Worm (Caenorhabditis elegans) whole organism, mixed stage, embryonic: Measurements from ENCODE around the gene rad-23.

Source experiments
- M03D4.4 ChIP-seq: sonication (generic microtip); optimal IDR thresholded peaks from 2 replicates; lab custom pipeline; 2017; ENCODE audit warnings: mild to moderate bottlenecking, missing genetic modification characterization, missing compliant biosample characterization
- bed-3 ChIP-seq: fragments of 200-800 bp; sonication (Bioruptor generic); optimal IDR thresholded peaks from 3 replicates; lab custom pipeline; 2018; ENCODE audit warnings: mild to moderate bottlenecking, missing genetic modification characterization, moderate library complexity, missing compliant biosample characterization
- blmp-1 ChIP-seq: fragments of 150-350 bp; optimal IDR thresholded peaks from 2 replicates; lab custom pipeline; 2014; ENCODE audit warnings: missing biosample characterization, missing genetic modification characterization
- ceh-39 ChIP-seq: fragments of 150-350 bp; optimal IDR thresholded peaks from 2 replicates; lab custom pipeline; 2014; ENCODE audit warnings: missing biosample characterization, missing genetic modification characterization
- ceh-43 ChIP-seq: fragments of 200-800 bp; sonication (Bioruptor generic); optimal IDR thresholded peaks from 2 replicates; lab custom pipeline; 2018; ENCODE audit warnings: mild to moderate bottlenecking, missing genetic modification characterization, moderate library complexity, missing compliant biosample characterization
- ceh-83 ChIP-seq: fragments of 200-800 bp; sonication (Bioruptor generic); optimal IDR thresholded peaks from 2 replicates; lab custom pipeline; 2018; ENCODE audit warnings: mild to moderate bottlenecking, missing genetic modification characterization, missing compliant biosample characterization
- ces-1 ChIP-seq: fragments of 150-350 bp; optimal IDR thresholded peaks from 2 replicates; lab custom pipeline; 2014; ENCODE audit warnings: missing biosample characterization, missing genetic modification reagents, missing genetic modification characterization
- cnd-1 ChIP-seq: fragments of 200-800 bp; sonication (Bioruptor generic); optimal IDR thresholded peaks from 2 replicates; lab custom pipeline; 2018; ENCODE audit warnings: mild to moderate bottlenecking, missing genetic modification characterization, missing compliant biosample characterization
- drap-1 ChIP-seq: fragments of 200-800 bp; sonication (Bioruptor generic); optimal IDR thresholded peaks from 3 replicates; lab custom pipeline; 2018; ENCODE audit warnings: mild to moderate bottlenecking, missing genetic modification characterization, missing compliant biosample characterization
- elt-1 ChIP-seq: sonication (generic microtip); optimal IDR thresholded peaks from 2 replicates; lab custom pipeline; 2017; ENCODE audit warnings: missing genetic modification characterization, mild to moderate bottlenecking, missing compliant biosample characterization, antibody characterized with exemption, moderate library complexity, borderline replicate concordance; ENCODE audit not compliant: insufficient read depth
- flh-1 ChIP-seq: fragments of 200-800 bp; sonication (Bioruptor generic); optimal IDR thresholded peaks from 2 replicates; lab custom pipeline; 2018; ENCODE audit warnings: mild to moderate bottlenecking, missing genetic modification characterization, moderate library complexity, missing compliant biosample characterization
- ham-2 ChIP-seq: fragments of 200-800 bp; sonication (Bioruptor generic); optimal IDR thresholded peaks from 2 replicates; lab custom pipeline; 2018; ENCODE audit warnings: mild to moderate bottlenecking, missing genetic modification characterization, missing compliant biosample characterization
- hlh-1 ChIP-seq: fragments of 150-350 bp; optimal IDR thresholded peaks from 2 replicates; lab custom pipeline; 2014; ENCODE audit warnings: missing biosample characterization, missing genetic modification reagents, missing genetic modification characterization
- lin-13 ChIP-seq: fragments of 150-350 bp; optimal IDR thresholded peaks from 2 replicates; lab custom pipeline; 2014; ENCODE audit warnings: missing biosample characterization, missing genetic modification characterization
- lin-32 ChIP-seq: fragments of 200-800 bp; sonication (Bioruptor generic); optimal IDR thresholded peaks from 2 replicates; lab custom pipeline; 2018; ENCODE audit warnings: mild to moderate bottlenecking, missing genetic modification characterization, missing compliant biosample characterization
- lsy-2 ChIP-seq: fragments of 150-350 bp; optimal IDR thresholded peaks from 2 replicates; lab custom pipeline; 2014; ENCODE audit warnings: missing biosample characterization, missing genetic modification characterization
- mab-5 ChIP-seq: fragments of 150-350 bp; optimal IDR thresholded peaks from 2 replicates; lab custom pipeline; 2014; ENCODE audit warnings: missing biosample characterization, missing genetic modification characterization
- mep-1 ChIP-seq: fragments of 150-350 bp; optimal IDR thresholded peaks from 2 replicates; lab custom pipeline; 2017; ENCODE audit warnings: missing biosample characterization, missing genetic modification reagents, missing genetic modification characterization, inconsistent platforms
- mls-2 ChIP-seq: sonication (generic microtip); optimal IDR thresholded peaks from 2 replicates; lab custom pipeline; 2016; ENCODE audit warnings: mild to moderate bottlenecking, missing genetic modification characterization, moderate library complexity, missing compliant biosample characterization
- nhr-12 ChIP-seq: fragments of 150-350 bp; optimal IDR thresholded peaks from 2 replicates; lab custom pipeline; 2014; ENCODE audit warnings: missing biosample characterization, missing genetic modification characterization
- nhr-2 ChIP-seq: fragments of 150-350 bp; optimal IDR thresholded peaks from 2 replicates; lab custom pipeline; 2014; ENCODE audit warnings: missing biosample characterization, missing genetic modification characterization
- nhr-237 ChIP-seq: fragments of 150-350 bp; optimal IDR thresholded peaks from 2 replicates; lab custom pipeline; 2014; ENCODE audit warnings: missing biosample characterization, missing genetic modification characterization
- nhr-76 ChIP-seq: sonication (generic microtip); optimal IDR thresholded peaks from 2 replicates; lab custom pipeline; 2017; ENCODE audit warnings: missing biosample characterization, missing genetic modification characterization
- pha-4 ChIP-seq: fragments of 150-350 bp; optimal IDR thresholded peaks from 2 replicates; lab custom pipeline; 2018; ENCODE audit warnings: missing biosample characterization, missing genetic modification reagents, missing genetic modification characterization
- snpc-4 ChIP-seq: fragments of 150-350 bp; optimal IDR thresholded peaks from 2 replicates; lab custom pipeline; 2014; ENCODE audit warnings: missing biosample characterization, missing genetic modification characterization
- sptf-1 ChIP-seq: sonication (generic microtip); optimal IDR thresholded peaks from 2 replicates; lab custom pipeline; 2017; ENCODE audit warnings: mild to moderate bottlenecking, missing genetic modification characterization, moderate library complexity, missing compliant biosample characterization
- tbx-8 ChIP-seq: fragments of 200-800 bp; sonication (Bioruptor generic); optimal IDR thresholded peaks from 2 replicates; lab custom pipeline; 2018; ENCODE audit warnings: mild to moderate bottlenecking, missing genetic modification characterization, moderate library complexity, missing compliant biosample characterization
- unc-120 ChIP-seq: sonication (generic microtip); optimal IDR thresholded peaks from 2 replicates; lab custom pipeline; 2017; ENCODE audit warnings: missing genetic modification characterization, missing compliant biosample characterization; ENCODE audit not compliant: poor library complexity, severe bottlenecking
- unc-39 ChIP-seq: fragments of 150-350 bp; optimal IDR thresholded peaks from 2 replicates; lab custom pipeline; 2014; ENCODE audit warnings: missing biosample characterization, missing genetic modification characterization
- unc-62 ChIP-seq: fragments of 150-350 bp; optimal IDR thresholded peaks from 2 replicates; lab custom pipeline; 2014; ENCODE audit warnings: missing biosample characterization, missing genetic modification reagents, missing genetic modification characterization
- zip-8 ChIP-seq: fragments of 150-350 bp; optimal IDR thresholded peaks from 2 replicates; lab custom pipeline; 2014; ENCODE audit warnings: missing biosample characterization, missing genetic modification characterization
- ztf-11 ChIP-seq: fragments of 150-350 bp; optimal IDR thresholded peaks from 2 replicates; lab custom pipeline; 2014; ENCODE audit warnings: missing biosample characterization, missing genetic modification characterization

rad-23 gene

DNA sequence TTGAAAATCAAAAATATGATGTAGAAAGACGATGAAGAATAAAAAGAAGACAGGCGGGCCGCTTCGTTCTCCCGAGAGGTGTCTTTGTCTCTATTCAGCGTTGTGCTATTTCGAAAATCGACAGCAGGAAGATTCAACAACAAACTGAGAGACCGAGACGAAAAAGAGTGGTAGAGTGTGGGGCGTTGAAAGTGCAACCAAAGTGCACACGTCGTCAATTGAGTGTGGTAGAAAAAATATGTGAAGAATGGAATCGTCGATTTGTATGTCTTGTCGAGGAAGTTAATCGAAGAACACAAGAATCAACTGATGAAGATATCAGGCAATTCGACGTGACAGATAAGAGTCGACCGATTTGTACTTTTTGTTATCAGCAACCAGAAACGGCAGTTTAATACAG, 33.4 kb downstream of the rad-23 start:
- TF ChIP-seq tbx-8 (GFP tag; lab: Kevin White, UChicago) (no peak), nhr-76 (no peak), M03D4.4 (no peak), hlh-1 (tag; lab: Kevin White, UChicago) (no peak), ham-2 (GFP tag; lab: Kevin White, UChicago) (no peak), unc-62 (no peak), unc-39 (no peak), pha-4 (no peak), mab-5 (no peak), ceh-83 (GFP tag; lab: Kevin White, UChicago) (no peak), ceh-39 (tag; lab: Kevin White, UChicago) (no peak)
- TF ChIP-seq, all 35 proteins: peak for 0

- no peak for TF ChIP-seq ztf-11 (tag; lab: Kevin White, UChicago)
- no peak for TF ChIP-seq unc-120 (tag; lab: Kevin White, UChicago)
- TF ChIP-seq zip-8 (tag; lab: Kevin White, UChicago): no peak
- no peak for TF ChIP-seq M03D4.4
- TF ChIP-seq pha-4: no peak
- TF ChIP-seq hlh-1 (tag; lab: Kevin White, UChicago): no peak
- no peak for TF ChIP-seq mep-1 (tag; lab: Kevin White, UChicago)
- TF ChIP-seq sptf-1: no peak
- no peak for TF ChIP-seq cnd-1 (tag; lab: Kevin White, UChicago)
- TF ChIP-seq bed-3 (GFP tag; lab: Kevin White, UChicago): no peak
- no peak for TF ChIP-seq ceh-43 (GFP tag; lab: Kevin White, UChicago)
Observed at ce11 chrII:11617715-11618114, 34.8 kb downstream of the rad-23 start.

ce11 chrII:11616333-11616942, 36.1 kb downstream of the rad-23 start:
- TF ChIP-seq ceh-39 (tag; lab: Kevin White, UChicago): no peak
- no peak for TF ChIP-seq nhr-12 (tag; lab: Kevin White, UChicago)
- no peak for TF ChIP-seq ceh-43 (GFP tag; lab: Kevin White, UChicago)
- TF ChIP-seq unc-120 (tag; lab: Kevin White, UChicago): no peak
- no peak for TF ChIP-seq zip-8 (tag; lab: Kevin White, UChicago)
- TF ChIP-seq blmp-1 (tag; lab: Kevin White, UChicago): no peak
- no peak for TF ChIP-seq snpc-4 (tag; lab: Kevin White, UChicago)
- no peak for TF ChIP-seq pha-4
- no peak for TF ChIP-seq flh-1
- TF ChIP-seq mls-2 (tag; lab: Kevin White, UChicago): no peak
- no peak for TF ChIP-seq ceh-83 (GFP tag; lab: Kevin White, UChicago)
- TF ChIP-seq nhr-237 (tag; lab: Kevin White, UChicago): no peak
- TF ChIP-seq lin-13 (tag; lab: Kevin White, UChicago): no peak
- no peak for TF ChIP-seq mab-5
- no peak for TF ChIP-seq bed-3 (GFP tag; lab: Kevin White, UChicago)

- TF ChIP-seq ces-1 (GFP tag; lab: Kevin White, UChicago) (peak; percentile 14), ceh-43 (GFP tag; lab: Kevin White, UChicago) (no peak), ceh-83 (GFP tag; lab: Kevin White, UChicago) (peak; percentile 35)
Observed at ce11 chrII:11614103-11614857, 38.2 kb downstream of the rad-23 start.

- TF ChIP-seq mls-2 (tag; lab: Kevin White, UChicago) (no peak), cnd-1 (tag; lab: Kevin White, UChicago) (no peak), ces-1 (GFP tag; lab: Kevin White, UChicago) (no peak), drap-1 (GFP tag; lab: Kevin White, UChicago) (no peak), elt-1 (no peak), sptf-1 (no peak), blmp-1 (tag; lab: Kevin White, UChicago) (no peak), bed-3 (GFP tag; lab: Kevin White, UChicago) (no peak), ceh-43 (GFP tag; lab: Kevin White, UChicago) (no peak), pha-4 (no peak), lsy-2 (tag; lab: Kevin White, UChicago) (no peak), flh-1 (no peak), lin-32 (no peak), zip-8 (tag; lab: Kevin White, UChicago) (no peak), nhr-2 (tag; lab: Kevin White, UChicago) (no peak), ham-2 (GFP tag; lab: Kevin White, UChicago) (no peak)
Observed at ce11 chrII:11612034-11612723, 40.4 kb downstream of the rad-23 start, which contains the start of gene F07A11.5. Gene F07A11.5, plus strand, starts transcription at chrII:11612300.
